Worm (Caenorhabditis elegans): ENCODE results near the gene nhr-205.

- TF ChIP-seq ama-1 (optimal IDR thresholded peaks at IDR 0.05) (no peak), flt-1 (GFP tag; IDR thresholded peaks at IDR 0.05) (no peak), hnd-1 (tag; optimal IDR thresholded peaks at IDR 0.05) (no peak), sea-1 (GFP tag; conservative IDR thresholded peaks at IDR 0.05) (no peak), aly-1 (tag; optimal IDR thresholded peaks at IDR 0.05) (no peak), scrt-1 (GFP tag; IDR thresholded peaks at IDR 0.05) (no peak), F13C5.2 (tag; optimal IDR thresholded peaks at IDR 0.05) (no peak), tbx-37 (GFP tag; conservative IDR thresholded peaks at IDR 0.05) (no peak), tbx-11 (GFP tag; IDR thresholded peaks at IDR 0.05) (no peak), B0310.2 (tag; optimal IDR thresholded peaks at IDR 0.05) (no peak), hmbx-1 (tag; optimal IDR thresholded peaks at IDR 0.05) (no peak)
Observed at ce11 chrV:10124799-10125548, 43.4 kb upstream of the nhr-205 start, which contains the start of gene C08B6.10.

Measured in whole organism, early embryonic.